Worm (Caenorhabditis elegans): ENCODE data around the gene aakg-4.
A peak's percentile ranks its signal among the peaks of the same experiment; 100 is the strongest.

aakg-4 gene

DNA sequence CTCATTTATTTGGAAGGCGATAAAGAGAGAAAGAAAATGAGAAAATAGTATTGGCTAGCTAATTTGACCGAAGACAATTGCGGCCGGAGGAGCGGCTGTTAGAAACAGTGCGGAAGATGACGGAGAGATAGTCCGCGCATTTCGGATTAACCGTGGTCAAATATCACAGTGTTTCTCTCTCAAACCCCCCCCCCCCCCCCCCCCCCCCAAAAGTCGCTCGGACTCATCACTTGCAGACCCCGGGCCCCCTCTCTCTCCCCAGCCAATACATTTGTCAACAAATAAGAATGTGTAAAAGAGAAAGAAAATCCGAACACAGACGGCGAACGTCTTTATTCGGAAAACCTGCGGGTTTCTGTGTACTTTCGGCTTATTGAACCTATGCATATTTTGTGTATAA is 17.3 kb downstream of the aakg-4 start:
- TF ChIP-seq jun-1 (tag; optimal IDR thresholded peaks at IDR 0.05), result no peak
- no peak for TF ChIP-seq pqm-1 (tag; optimal IDR thresholded peaks at IDR 0.05)
- no peak for TF ChIP-seq elt-3 (tag; optimal IDR thresholded peaks at IDR 0.05)
- no peak for TF ChIP-seq snpc-4 (tag; optimal IDR thresholded peaks at IDR 0.05)
- TF ChIP-seq daf-12 (tag; optimal IDR thresholded peaks at IDR 0.05), result no peak
- no peak for TF ChIP-seq nhr-67 (tag; optimal IDR thresholded peaks at IDR 0.05)
- TF ChIP-seq lsy-12 (tag; optimal IDR thresholded peaks at IDR 0.05), result no peak

ce11 chrX:2294198-2294800 is 24.8 kb downstream of the aakg-4 start, which contains the start of gene T10H10.2:
Gene T10H10.2 (plus strand): TSS chrX:2294750.
- TF ChIP-seq elt-2 (tag; optimal IDR thresholded peaks at IDR 0.05) (no peak), nhr-11 (tag; optimal IDR thresholded peaks at IDR 0.05) (no peak)

DNA sequence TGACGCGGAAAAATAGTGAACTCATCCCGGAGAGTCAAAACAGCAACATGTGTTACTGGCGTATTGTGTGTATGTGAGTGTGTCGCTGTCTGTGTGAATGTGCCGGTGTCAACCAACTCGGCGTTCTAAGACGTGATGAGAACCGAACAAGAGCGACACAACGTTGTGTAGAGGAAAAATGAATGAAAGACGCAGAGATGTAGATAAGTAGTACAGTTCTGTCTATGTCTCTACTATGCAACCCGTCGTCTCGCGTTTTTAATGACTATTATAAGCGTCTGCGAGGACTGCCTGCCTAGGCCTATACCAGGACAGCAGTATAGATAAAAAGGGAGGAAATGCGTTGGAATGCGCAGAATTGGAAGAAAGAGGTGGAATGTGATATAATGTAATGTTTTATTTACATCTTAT is 31.2 kb downstream of the aakg-4 start:
- peak; percentile 53 for TF ChIP-seq pqm-1 (tag; optimal IDR thresholded peaks at IDR 0.05)
- no peak for TF ChIP-seq fkh-2 (tag; optimal IDR thresholded peaks at IDR 0.05)
- TF ChIP-seq aly-2 (tag; optimal IDR thresholded peaks at IDR 0.05), result no peak
- TF ChIP-seq eor-1 (tag; optimal IDR thresholded peaks at IDR 0.05), result no peak
- no peak for TF ChIP-seq lin-15B (tag; optimal IDR thresholded peaks at IDR 0.05)
- peak; percentile 42 for TF ChIP-seq hmg-11 (tag; optimal IDR thresholded peaks at IDR 0.05)
- TF ChIP-seq lin-39 (tag; optimal IDR thresholded peaks at IDR 0.05), result no peak
- TF ChIP-seq tbx-2 (tag; optimal IDR thresholded peaks at IDR 0.05), result no peak
- no peak for TF ChIP-seq ceh-82 (tag; optimal IDR thresholded peaks at IDR 0.05)
- TF ChIP-seq nhr-76 (tag; optimal IDR thresholded peaks at IDR 0.05), result no peak
- TF ChIP-seq nhr-67 (tag; optimal IDR thresholded peaks at IDR 0.05), result no peak
- TF ChIP-seq skn-1 (tag; optimal IDR thresholded peaks at IDR 0.05), result peak; percentile 11
- TF ChIP-seq fkh-10 (GFP tag; optimal IDR thresholded peaks at IDR 0.05), result no peak
- TF ChIP-seq egl-27 (tag; optimal IDR thresholded peaks at IDR 0.05), result peak; percentile 2
- no peak for TF ChIP-seq mml-1 (tag; optimal IDR thresholded peaks at IDR 0.05)
- no peak for TF ChIP-seq ama-1 (optimal IDR thresholded peaks at IDR 0.05)
- no peak for TF ChIP-seq ceh-9 (tag; optimal IDR thresholded peaks at IDR 0.05)
- TF ChIP-seq egl-5 (tag; optimal IDR thresholded peaks at IDR 0.05), result peak; percentile 81
- TF ChIP-seq nhr-77 (tag; optimal IDR thresholded peaks at IDR 0.05), result no peak
- TF ChIP-seq elt-3 (tag; optimal IDR thresholded peaks at IDR 0.05), result no peak
- TF ChIP-seq jun-1 (tag; optimal IDR thresholded peaks at IDR 0.05), result no peak
- no peak for TF ChIP-seq ztf-11 (tag; optimal IDR thresholded peaks at IDR 0.05)
- TF ChIP-seq nfya-1 (tag; optimal IDR thresholded peaks at IDR 0.05; ENCODE audit: insufficient read depth), result peak; percentile 20
- TF ChIP-seq daf-12 (tag; optimal IDR thresholded peaks at IDR 0.05), result no peak
- no peak for TF ChIP-seq unc-39 (tag; optimal IDR thresholded peaks at IDR 0.05)
- TF ChIP-seq nhr-43 (tag; optimal IDR thresholded peaks at IDR 0.05; ENCODE audit: poor library complexity, severe bottlenecking), result no peak
- peak; percentile 29 for TF ChIP-seq snpc-4 (tag; optimal IDR thresholded peaks at IDR 0.05)
- TF ChIP-seq fos-1 (tag; optimal IDR thresholded peaks at IDR 0.05), result no peak
- TF ChIP-seq unc-62 (GFP tag; optimal IDR thresholded peaks at IDR 0.05), result no peak
- no peak for TF ChIP-seq lsy-12 (tag; optimal IDR thresholded peaks at IDR 0.05)
- TF ChIP-seq ztf-4 (tag; optimal IDR thresholded peaks at IDR 0.05), result no peak
- peak; percentile 34 for TF ChIP-seq nhr-23 (tag; optimal IDR thresholded peaks at IDR 0.05)
- no peak for TF ChIP-seq zag-1 (tag; optimal IDR thresholded peaks at IDR 0.05)
- TF ChIP-seq ZK546.5 (tag; optimal IDR thresholded peaks at IDR 0.05), result no peak
- peak; percentile 50 for TF ChIP-seq nhr-25 (tag; optimal IDR thresholded peaks at IDR 0.05)
- TF ChIP-seq pha-4 (tag; optimal IDR thresholded peaks at IDR 0.05), result peak; percentile 76
- no peak for TF ChIP-seq nhr-237 (tag; optimal IDR thresholded peaks at IDR 0.05)
- TF ChIP-seq elt-2 (tag; optimal IDR thresholded peaks at IDR 0.05), result peak; percentile 74

DNA sequence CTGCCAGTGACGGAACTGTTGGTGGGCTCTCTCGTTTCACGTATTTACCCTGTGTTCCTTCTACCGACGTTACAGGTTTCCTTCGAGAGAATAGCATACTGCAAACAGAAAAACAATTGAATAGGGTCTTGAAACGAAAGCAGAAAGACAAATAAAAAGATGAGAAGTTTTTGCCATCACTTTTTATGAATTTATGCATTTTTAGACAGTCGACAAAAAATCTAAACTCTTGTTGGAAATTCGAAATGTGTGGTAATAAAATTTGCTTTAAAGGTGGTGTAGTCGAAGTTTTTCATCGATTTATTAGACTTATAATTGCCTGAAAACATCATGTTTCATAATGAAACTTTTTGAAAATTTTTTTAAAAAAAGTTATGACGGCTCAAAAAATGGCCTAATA is 32.0 kb downstream of the aakg-4 start, which contains the start of gene sav-1:
sav-1 (minus strand) TSS at position 101 of the 400 bp plus-strand sequence.
- TF ChIP-seq lin-15B (tag; optimal IDR thresholded peaks at IDR 0.05) (no peak), snpc-4 (tag; optimal IDR thresholded peaks at IDR 0.05) (no peak), ceh-82 (tag; optimal IDR thresholded peaks at IDR 0.05) (no peak), elt-1 (tag; optimal IDR thresholded peaks at IDR 0.05) (no peak), jun-1 (tag; optimal IDR thresholded peaks at IDR 0.05) (no peak), elt-2 (tag; optimal IDR thresholded peaks at IDR 0.05) (no peak), pqm-1 (tag; optimal IDR thresholded peaks at IDR 0.05) (no peak), nhr-76 (tag; optimal IDR thresholded peaks at IDR 0.05) (no peak), lin-39 (tag; optimal IDR thresholded peaks at IDR 0.05) (no peak), ztf-4 (tag; optimal IDR thresholded peaks at IDR 0.05) (no peak), egl-5 (tag; optimal IDR thresholded peaks at IDR 0.05) (no peak), fos-1 (tag; optimal IDR thresholded peaks at IDR 0.05) (no peak), sea-2 (GFP tag; optimal IDR thresholded peaks at IDR 0.05) (no peak), tbx-2 (tag; optimal IDR thresholded peaks at IDR 0.05) (no peak), nfya-1 (tag; optimal IDR thresholded peaks at IDR 0.05; ENCODE audit: insufficient read depth) (no peak)
